Worm (Caenorhabditis elegans) whole organism, late embryonic: Measurements from ENCODE around the gene F35H8.12.

ENCODE experiments used
- ama-1 ChIP-seq: fragments of 150-350 bp; optimal IDR thresholded peaks from 2 replicates; lab custom pipeline; 2014
- hlh-13 ChIP-seq: fragments of 200-800 bp; sonication (Bioruptor generic); optimal IDR thresholded peaks from 2 replicates; lab custom pipeline; 2018; ENCODE audit warnings: mild to moderate bottlenecking, missing genetic modification characterization, missing compliant biosample characterization
- hlh-30 ChIP-seq: sonication (generic microtip); optimal IDR thresholded peaks from 2 replicates; lab custom pipeline; 2017; ENCODE audit warnings: antibody characterized with exemption, missing genetic modification characterization, missing compliant biosample characterization; ENCODE audit not compliant: insufficient read depth
- pag-3 ChIP-seq: sonication (generic microtip); optimal IDR thresholded peaks from 2 replicates; lab custom pipeline; 2016; ENCODE audit warnings: missing compliant biosample characterization, missing genetic modification characterization, borderline replicate concordance
- rnt-1 ChIP-seq: sonication (generic microtip); optimal IDR thresholded peaks from 2 replicates; lab custom pipeline; 2016; ENCODE audit warnings: missing genetic modification characterization, missing compliant biosample characterization
- sdc-2 ChIP-seq: sonication (generic microtip); optimal IDR thresholded peaks from 2 replicates; lab custom pipeline; 2016; ENCODE audit warnings: missing genotype, missing genetic modification characterization, missing compliant biosample characterization
- unc-55 ChIP-seq: sonication (generic microtip); optimal IDR thresholded peaks from 2 replicates; lab custom pipeline; 2017; ENCODE audit warnings: missing biosample characterization, missing genetic modification reagents, missing genetic modification characterization

F35H8.12 gene

DNA sequence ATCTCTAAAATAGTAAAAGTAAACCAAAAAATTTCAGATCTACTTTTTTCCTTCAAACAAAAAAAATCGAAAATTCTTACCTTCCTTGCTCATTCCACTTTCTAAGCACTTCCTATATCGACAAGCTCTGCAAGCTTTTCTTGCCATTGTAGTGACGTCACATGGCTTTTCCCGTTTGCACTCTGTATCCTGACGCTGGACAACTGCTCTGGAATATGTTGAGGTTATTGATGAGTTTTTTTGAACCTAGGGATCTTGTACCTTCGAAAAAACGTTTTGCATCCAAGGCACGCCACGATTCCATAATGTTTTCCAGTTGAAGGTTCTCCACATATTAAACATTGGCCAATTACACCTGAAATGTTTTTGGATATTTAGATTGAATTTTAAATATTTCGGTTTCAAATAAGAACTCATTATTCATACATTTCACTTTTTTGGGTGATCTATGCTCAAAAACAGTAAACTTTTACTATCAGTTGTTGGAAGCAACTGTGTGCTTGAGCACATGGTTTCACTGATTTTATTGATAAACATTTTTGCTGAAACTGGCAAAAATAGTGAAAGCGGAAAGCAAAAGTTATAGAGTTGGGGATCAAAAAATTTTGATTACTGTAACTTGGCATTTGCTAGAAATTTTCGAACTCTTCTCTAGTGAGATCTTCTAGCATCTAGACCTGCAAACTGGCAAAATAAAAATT lies 48.5 kb downstream of the F35H8.12 start:
- no peak for TF ChIP-seq hlh-13 (GFP tag; lab: Kevin White, UChicago)
- TF ChIP-seq sdc-2 (tag; lab: Kevin White, UChicago), result no peak

DNA sequence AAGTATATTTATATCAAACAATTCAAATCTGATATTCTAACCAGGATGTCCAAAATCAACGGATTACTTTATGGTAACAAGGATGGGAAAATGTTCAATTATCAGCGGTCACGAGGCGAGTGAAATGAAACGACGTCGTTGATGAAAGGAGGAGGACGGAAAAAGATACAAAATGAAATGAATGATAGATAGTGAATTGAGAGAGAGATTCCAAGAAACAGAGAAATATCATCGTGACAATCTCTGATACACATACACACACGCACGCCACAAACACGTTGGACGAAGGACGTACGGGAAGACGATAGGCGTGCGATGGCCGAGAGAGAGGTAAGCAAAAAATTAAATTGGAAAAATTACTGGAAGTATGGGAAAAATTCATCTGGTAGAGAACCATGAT lies 49.4 kb downstream of the F35H8.12 start:
- TF ChIP-seq unc-55 (GFP tag; lab: Kevin White, UChicago), result peak; percentile 76
- TF ChIP-seq hlh-30 (tag; lab: Kevin White, UChicago), result peak; percentile 40
- TF ChIP-seq rnt-1 (tag; lab: Kevin White, UChicago), result peak; percentile 29
- no peak for TF ChIP-seq pag-3 (tag; lab: Kevin White, UChicago)

DNA sequence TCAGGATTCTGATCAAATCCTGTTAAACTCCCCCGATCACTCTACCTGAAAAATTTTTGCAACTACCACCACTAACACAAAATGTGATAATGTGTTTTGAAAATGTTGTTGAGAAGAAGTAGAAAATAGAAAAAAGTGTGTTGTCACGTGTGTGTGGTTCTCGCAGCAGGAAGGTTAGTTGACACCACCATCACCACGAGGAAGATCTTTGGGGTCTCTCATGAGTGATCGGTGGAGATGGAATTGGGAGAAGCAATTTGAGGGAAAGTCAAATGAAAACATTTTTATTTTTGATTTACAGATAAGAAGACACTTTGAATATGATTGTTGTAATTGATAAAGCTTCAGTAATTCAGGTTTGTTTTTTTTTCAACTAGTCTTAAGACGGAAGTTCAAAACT lies 50.0 kb downstream of the F35H8.12 start:
- TF ChIP-seq ama-1 (no peak), hlh-30 (tag; lab: Kevin White, UChicago) (peak; percentile 40)
